Fruit fly (Drosophila melanogaster): ENCODE measurements around the gene CG13077.

DNA sequence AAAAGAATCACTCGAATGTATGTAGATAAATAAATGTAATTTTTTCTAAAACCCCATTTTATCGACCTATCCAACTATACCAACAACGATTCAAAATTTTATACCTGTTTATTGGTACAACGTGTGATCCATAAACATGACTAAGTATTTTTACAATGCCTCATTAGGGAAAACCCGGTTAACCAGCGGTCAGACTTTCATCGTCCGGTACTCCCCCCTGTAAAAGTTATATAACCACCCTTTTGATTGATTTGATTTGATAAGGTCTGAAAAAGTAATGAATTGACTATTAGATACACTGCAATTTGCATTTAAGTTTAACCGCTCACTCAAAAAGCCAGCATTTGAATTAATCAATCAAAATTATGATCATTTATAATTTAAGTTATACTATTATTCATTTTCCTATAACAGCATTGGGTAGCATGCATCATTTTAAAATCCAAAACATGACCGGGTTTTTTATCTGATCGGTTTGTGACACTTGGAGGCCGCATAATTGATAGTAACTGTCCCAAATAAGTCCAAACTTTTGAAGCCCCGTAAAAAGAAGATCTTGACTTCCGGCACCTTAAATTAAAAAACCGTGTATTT is 1.7 kb downstream of the CG13077 start:
- TF ChIP-seq fd85E (GFP tag; optimal IDR thresholded peaks at IDR 0.05) (no peak), Hr39 (GFP tag; optimal IDR thresholded peaks at IDR 0.05) (no peak), OdsH (GFP tag; optimal IDR thresholded peaks at IDR 0.05) (no peak), CG10669 (GFP tag; optimal IDR thresholded peaks at IDR 0.05) (no peak), Sox102F (GFP tag; optimal IDR thresholded peaks at IDR 0.05) (no peak)

Data from whole organism, prepupa.